Worm (Caenorhabditis elegans) whole organism, late embryonic: Measurements from ENCODE around the gene C26B9.5.

Source experiments
- F13H6.1 ChIP-seq: sonication (generic microtip); optimal IDR thresholded peaks from 2 replicates; lab custom pipeline; 2016; ENCODE audit warnings: missing genetic modification characterization, missing compliant biosample characterization
- T23F11.4 ChIP-seq: fragments of 200-800 bp; sonication (Bioruptor generic); optimal IDR thresholded peaks from 2 replicates; lab custom pipeline; 2018; ENCODE audit warnings: mild to moderate bottlenecking, missing genetic modification characterization, missing compliant biosample characterization
- ama-1 ChIP-seq: fragments of 150-350 bp; optimal IDR thresholded peaks from 2 replicates; lab custom pipeline; 2014
- ceh-19 ChIP-seq: fragments of 200-800 bp; sonication (Bioruptor generic); optimal IDR thresholded peaks from 2 replicates; lab custom pipeline; 2018; ENCODE audit warnings: mild to moderate bottlenecking, missing genetic modification characterization, missing compliant biosample characterization
- nhr-11 ChIP-seq: fragments of 150-350 bp; optimal IDR thresholded peaks from 2 replicates; lab custom pipeline; 2014; ENCODE audit warnings: missing biosample characterization, missing genetic modification characterization
- pag-3 ChIP-seq: sonication (generic microtip); optimal IDR thresholded peaks from 2 replicates; lab custom pipeline; 2016; ENCODE audit warnings: missing compliant biosample characterization, missing genetic modification characterization, borderline replicate concordance
- pha-4 ChIP-seq: fragments of 150-350 bp; optimal IDR thresholded peaks from 2 replicates; lab custom pipeline; 2018; ENCODE audit warnings: missing biosample characterization, missing genetic modification reagents, missing genetic modification characterization

DNA sequence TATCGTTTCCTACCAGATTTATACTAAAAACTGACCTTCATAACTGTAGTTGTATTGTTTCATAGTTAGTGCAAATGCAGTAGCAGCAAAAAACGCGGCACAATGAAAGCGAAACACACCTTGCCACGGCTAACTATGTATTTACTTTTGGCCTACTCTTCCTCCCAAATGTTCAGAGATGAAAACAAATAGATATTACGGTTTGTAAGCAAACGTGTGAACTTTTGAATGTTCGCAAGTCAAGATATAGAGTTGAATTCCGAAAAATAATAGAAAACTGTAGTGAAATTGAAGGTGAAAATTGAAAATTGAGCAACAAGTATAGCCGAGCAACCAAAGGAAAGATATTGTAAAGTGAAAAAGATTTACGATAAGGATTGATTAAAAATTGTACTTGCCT lies 34.9 kb downstream of the C26B9.5 start, which contains the start of gene chtl-1:
- no peak for TF ChIP-seq pha-4
- TF ChIP-seq nhr-11 (tag; lab: Kevin White, UChicago), result no peak
- TF ChIP-seq F13H6.1 (tag; lab: Kevin White, UChicago), result no peak
- TF ChIP-seq T23F11.4 (GFP tag; lab: Kevin White, UChicago), result no peak
- TF ChIP-seq ceh-19 (GFP tag; lab: Kevin White, UChicago), result no peak
- no peak for TF ChIP-seq ama-1
- no peak for TF ChIP-seq pag-3
